Worm (Caenorhabditis elegans) whole organism, L1 larva: ENCODE measurements around the gene far-2.

Experiments
- alr-1 ChIP-seq: fragments of 200-800 bp; sonication (Bioruptor generic); optimal IDR thresholded peaks from 2 replicates; lab custom pipeline; 2018; ENCODE audit warnings: borderline replicate concordance, mild to moderate bottlenecking, missing genetic modification characterization, missing compliant biosample characterization
- ama-1 ChIP-seq: fragments of 150-350 bp; optimal IDR thresholded peaks from 2 replicates; lab custom pipeline; 2014
- elt-2 ChIP-seq: sonication (generic microtip); optimal IDR thresholded peaks from 2 replicates; lab custom pipeline; 2016; ENCODE audit warnings: missing genetic modification characterization, mild to moderate bottlenecking, inconsistent platforms, missing compliant biosample characterization, missing genetic modification reagents
- fkh-10 ChIP-seq: sonication (generic microtip); optimal IDR thresholded peaks from 2 replicates; lab custom pipeline; 2017; ENCODE audit warnings: missing biosample characterization, missing genetic modification reagents, missing genetic modification characterization
- hlh-17 ChIP-seq: fragments of 200-800 bp; sonication (Bioruptor generic); optimal IDR thresholded peaks from 2 replicates; lab custom pipeline; 2018; ENCODE audit warnings: missing genetic modification characterization, mild to moderate bottlenecking, missing compliant biosample characterization, moderate library complexity, borderline replicate concordance
- hpl-2 ChIP-seq: fragments of 150-350 bp; optimal IDR thresholded peaks from 2 replicates; lab custom pipeline; 2014; ENCODE audit warnings: missing biosample characterization, missing genetic modification reagents, missing genetic modification characterization
- lin-39 ChIP-seq: fragments of 150-350 bp; optimal IDR thresholded peaks from 2 replicates; lab custom pipeline; 2014; ENCODE audit warnings: missing biosample characterization, missing genetic modification reagents, missing genetic modification characterization
- lsy-2 ChIP-seq, 2 experiments: fragments of 150-350 bp; optimal IDR thresholded peaks; 2 replicates each; lab custom pipeline; 2014; ENCODE audit warnings: missing biosample characterization in 2 of 2, missing genetic modification characterization in 2 of 2
- mef-2 ChIP-seq: fragments of 150-350 bp; optimal IDR thresholded peaks from 2 replicates; lab custom pipeline; 2014; ENCODE audit warnings: missing biosample characterization, missing genetic modification characterization
- nhr-85 ChIP-seq: sonication (generic microtip); peaks from one replicate; lab custom pipeline; 2016; ENCODE audit warnings: missing genetic modification characterization, inconsistent platforms, missing compliant biosample characterization
- sox-4 ChIP-seq: sonication (generic microtip); optimal IDR thresholded peaks from 2 replicates; lab custom pipeline; 2016; ENCODE audit warnings: missing genetic modification characterization, missing compliant biosample characterization
- zag-1 ChIP-seq: fragments of 150-350 bp; optimal IDR thresholded peaks from 2 replicates; lab custom pipeline; 2014; ENCODE audit warnings: missing biosample characterization, missing genetic modification characterization

far-2 gene

ce11 chrIII:9130588-9130987 lies 49.0 kb downstream of the far-2 start, which contains the start of gene ZK512.10:
TSS of gene ZK512.10 (plus strand) at chrIII:9130888.
- TF ChIP-seq lin-39 (tag; lab: Kevin White, UChicago) (no peak), hlh-17 (GFP tag; lab: Kevin White, UChicago) (no peak), ama-1 (no peak), lsy-2 (tag; optimal IDR thresholded peaks at IDR 0.05; lab: Kevin White, UChicago) (no peak), zag-1 (tag; lab: Kevin White, UChicago) (no peak), fkh-10 (no peak), mef-2 (tag; lab: Kevin White, UChicago) (no peak), hpl-2 (GFP tag; lab: Kevin White, UChicago) (no peak), elt-2 (tag; lab: Kevin White, UChicago) (no peak), nhr-85 (tag; lab: Kevin White, UChicago) (no peak), alr-1 (tag; lab: Kevin White, UChicago) (no peak), sox-4 (tag; lab: Kevin White, UChicago) (no peak)
- TF ChIP-seq, all 84 proteins: peak for 0
